Worm (Caenorhabditis elegans) whole organism, early embryonic: ENCODE results near the gene alh-13.

Experiments used
- B0310.2 ChIP-seq: sonication (generic microtip); optimal IDR thresholded peaks from 2 replicates; lab custom pipeline; 2016; ENCODE audit warnings: mild to moderate bottlenecking, missing genetic modification characterization, missing compliant biosample characterization
- F13C5.2 ChIP-seq: sonication (generic microtip); optimal IDR thresholded peaks from 2 replicates; lab custom pipeline; 2017; ENCODE audit warnings: mild to moderate bottlenecking, missing genetic modification characterization, inconsistent platforms, missing compliant biosample characterization
- aly-1 ChIP-seq: sonication (generic microtip); optimal IDR thresholded peaks from 2 replicates; lab custom pipeline; 2016; ENCODE audit warnings: missing genetic modification characterization, missing compliant biosample characterization
- ama-1 ChIP-seq: fragments of 150-350 bp; optimal IDR thresholded peaks from 2 replicates; lab custom pipeline; 2014
- ceh-13 ChIP-seq: fragments of 200-800 bp; sonication (Bioruptor generic); optimal IDR thresholded peaks from 2 replicates; lab custom pipeline; 2018; ENCODE audit warnings: mild to moderate bottlenecking, missing genetic modification characterization, missing compliant biosample characterization
- ceh-36 ChIP-seq: sonication (generic microtip); optimal IDR thresholded peaks from 2 replicates; lab custom pipeline; 2016; ENCODE audit warnings: missing genetic modification characterization, inconsistent platforms, missing compliant biosample characterization
- ets-7 ChIP-seq: sonication (generic microtip); optimal IDR thresholded peaks from 2 replicates; lab custom pipeline; 2016; ENCODE audit warnings: missing genotype, missing genetic modification characterization, missing compliant biosample characterization
- flt-1 ChIP-seq: fragments of 200-800 bp; sonication (Bioruptor generic); IDR thresholded peaks from 2 replicates; pipeline ENCODE4 v1.3.6; 2022; ENCODE audit warnings: missing genetic modification characterization, missing compliant biosample characterization
- hmbx-1 ChIP-seq: sonication (generic microtip); optimal IDR thresholded peaks from 2 replicates; lab custom pipeline; 2016; ENCODE audit warnings: mild to moderate bottlenecking, missing genetic modification characterization, missing compliant biosample characterization
- hmg-4 ChIP-seq: fragments of 200-800 bp; sonication (Bioruptor generic); optimal IDR thresholded peaks from 2 replicates; lab custom pipeline; 2018; ENCODE audit warnings: mild to moderate bottlenecking, missing genetic modification characterization, missing compliant biosample characterization
- hnd-1 ChIP-seq: sonication (generic microtip); optimal IDR thresholded peaks from 2 replicates; lab custom pipeline; 2016; ENCODE audit warnings: missing genetic modification characterization, missing compliant biosample characterization
- pes-1 ChIP-seq: fragments of 200-800 bp; sonication (Bioruptor generic); IDR thresholded peaks from 2 replicates; pipeline ENCODE4 v1.3.6; 2022; ENCODE audit warnings: missing genetic modification reagents, missing genetic modification characterization, missing compliant biosample characterization
- scrt-1 ChIP-seq: fragments of 200-800 bp; sonication (Bioruptor generic); IDR thresholded peaks from 2 replicates; pipeline ENCODE4 v1.3.6; 2022; ENCODE audit warnings: missing genetic modification characterization, missing compliant biosample characterization
- sea-1 ChIP-seq: fragments of 200-800 bp; sonication (Bioruptor generic); conservative IDR thresholded peaks from 2 replicates; pipeline ENCODE4 v1.3.6; 2022; ENCODE audit warnings: missing genetic modification characterization, missing compliant biosample characterization
- tbx-11 ChIP-seq: fragments of 200-800 bp; sonication (Bioruptor generic); IDR thresholded peaks from 2 replicates; pipeline ENCODE4 v1.3.6; 2022; ENCODE audit warnings: missing genetic modification characterization, missing compliant biosample characterization
- tbx-37 ChIP-seq: fragments of 200-800 bp; sonication (Bioruptor generic); conservative IDR thresholded peaks from 2 replicates; pipeline ENCODE4 v1.3.6; 2022; ENCODE audit warnings: missing genetic modification reagents, missing genetic modification characterization, missing compliant biosample characterization
- tra-4 ChIP-seq: sonication (generic microtip); optimal IDR thresholded peaks from 2 replicates; lab custom pipeline; 2017; ENCODE audit warnings: missing genetic modification characterization, missing compliant biosample characterization

The alh-13 gene

DNA sequence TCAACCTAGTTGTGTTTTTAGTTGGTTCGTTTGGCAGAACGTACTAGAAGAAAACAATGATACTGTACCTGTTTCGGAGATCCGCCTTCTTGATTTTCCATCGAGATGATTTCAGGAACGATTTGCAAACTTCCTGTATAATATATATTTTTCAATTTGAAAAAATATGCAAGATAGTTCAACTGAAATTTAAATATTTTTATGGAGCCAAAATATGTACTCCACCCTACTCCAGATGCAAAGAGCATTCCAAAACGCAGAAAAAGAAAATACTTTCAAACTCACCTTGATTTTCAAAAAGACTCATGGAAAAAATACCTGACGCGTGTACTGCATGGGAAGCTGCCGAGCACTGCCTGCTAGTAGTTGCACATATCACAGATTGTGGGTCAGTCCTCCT, 31.3 kb downstream of the alh-13 start, which contains the start of gene gei-3:
Gene gei-3 (minus strand): TSS at position 101 of the 400 bp plus-strand sequence.
- TF ChIP-seq flt-1: no peak
- TF ChIP-seq pes-1 (GFP tag; lab: Robert Waterston, UW): no peak
- TF ChIP-seq hmg-4: no peak
- TF ChIP-seq F13C5.2 (tag; lab: Kevin White, UChicago): no peak
- no peak for TF ChIP-seq hnd-1 (tag; lab: Kevin White, UChicago)
- no peak for TF ChIP-seq ceh-36 (tag; lab: Kevin White, UChicago)
- TF ChIP-seq tra-4 (tag; lab: Kevin White, UChicago): no peak
- TF ChIP-seq ceh-13 (GFP tag; lab: Kevin White, UChicago): no peak
- no peak for TF ChIP-seq scrt-1 (GFP tag; lab: Robert Waterston, UW)
- TF ChIP-seq ama-1 (lab: Kevin White, UChicago): no peak
- no peak for TF ChIP-seq B0310.2 (tag; lab: Kevin White, UChicago)
- TF ChIP-seq aly-1 (tag; lab: Kevin White, UChicago): no peak
- TF ChIP-seq sea-1: no peak
- no peak for TF ChIP-seq tbx-37 (GFP tag; lab: Robert Waterston, UW)
- no peak for TF ChIP-seq hmbx-1 (tag; lab: Kevin White, UChicago)
- no peak for TF ChIP-seq ets-7 (tag; lab: Kevin White, UChicago)
- no peak for TF ChIP-seq tbx-11 (GFP tag; lab: Robert Waterston, UW)

- no peak for TF ChIP-seq ceh-13 (GFP tag; lab: Kevin White, UChicago)
- TF ChIP-seq aly-1 (tag; lab: Kevin White, UChicago): no peak
- TF ChIP-seq ceh-36 (tag; lab: Kevin White, UChicago): no peak
- TF ChIP-seq ets-7 (tag; lab: Kevin White, UChicago): no peak
These were observed 33.2 kb downstream of the alh-13 start for ce11 chrX:12815367-12815766.

DNA sequence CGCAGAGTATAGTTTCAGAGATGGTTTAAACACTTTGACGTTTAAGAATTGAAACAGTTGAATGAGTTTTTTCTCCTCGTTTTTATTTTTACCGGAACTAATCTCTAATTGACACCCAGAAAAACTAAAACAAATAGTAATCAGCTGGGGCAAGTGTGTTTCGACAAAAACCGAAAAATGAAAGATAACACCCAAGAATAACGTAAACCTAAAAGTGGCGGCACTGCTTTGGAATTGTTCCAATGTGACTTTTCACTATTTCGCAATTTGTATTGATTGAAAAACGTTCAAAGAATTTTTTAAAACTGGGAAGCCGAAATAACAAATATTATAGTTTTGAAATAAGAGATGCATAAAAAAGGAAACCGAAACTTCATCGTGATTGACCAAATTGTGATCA, 36.6 kb downstream of the alh-13 start:
- no peak for TF ChIP-seq B0310.2 (tag; lab: Kevin White, UChicago)
- no peak for TF ChIP-seq ceh-13 (GFP tag; lab: Kevin White, UChicago)
- no peak for TF ChIP-seq tbx-11 (GFP tag; lab: Robert Waterston, UW)
- TF ChIP-seq ets-7 (tag; lab: Kevin White, UChicago): no peak
- no peak for TF ChIP-seq pes-1 (GFP tag; lab: Robert Waterston, UW)
- TF ChIP-seq tra-4 (tag; lab: Kevin White, UChicago): no peak
- TF ChIP-seq F13C5.2 (tag; lab: Kevin White, UChicago): no peak
- TF ChIP-seq ama-1 (lab: Kevin White, UChicago): no peak
- no peak for TF ChIP-seq tbx-37 (GFP tag; lab: Robert Waterston, UW)
- no peak for TF ChIP-seq aly-1 (tag; lab: Kevin White, UChicago)
- no peak for TF ChIP-seq flt-1

- TF ChIP-seq tbx-37 (GFP tag; lab: Robert Waterston, UW) (no peak), scrt-1 (GFP tag; lab: Robert Waterston, UW) (no peak), flt-1 (no peak), hmbx-1 (tag; lab: Kevin White, UChicago) (no peak), hmg-4 (no peak)
These were observed 37.3 kb downstream of the alh-13 start for ce11 chrX:12819512-12819911.

- no peak for TF ChIP-seq flt-1
- TF ChIP-seq hmbx-1 (tag; lab: Kevin White, UChicago): no peak
- no peak for TF ChIP-seq ama-1 (lab: Kevin White, UChicago)
- TF ChIP-seq sea-1: no peak
- TF ChIP-seq aly-1 (tag; lab: Kevin White, UChicago): no peak
- TF ChIP-seq hmg-4: no peak
- TF ChIP-seq tra-4 (tag; lab: Kevin White, UChicago): no peak
- no peak for TF ChIP-seq ceh-36 (tag; lab: Kevin White, UChicago)
- TF ChIP-seq tbx-11 (GFP tag; lab: Robert Waterston, UW): no peak
- no peak for TF ChIP-seq F13C5.2 (tag; lab: Kevin White, UChicago)
- no peak for TF ChIP-seq pes-1 (GFP tag; lab: Robert Waterston, UW)
- TF ChIP-seq scrt-1 (GFP tag; lab: Robert Waterston, UW): no peak
These were observed 43.0 kb downstream of the alh-13 start for ce11 chrX:12825174-12825573.

ce11 chrX:12826782-12827181, 44.6 kb downstream of the alh-13 start:
- TF ChIP-seq tbx-37 (GFP tag; lab: Robert Waterston, UW) (no peak), ets-7 (tag; lab: Kevin White, UChicago) (no peak), ceh-13 (GFP tag; lab: Kevin White, UChicago) (no peak), ceh-36 (tag; lab: Kevin White, UChicago) (no peak), tra-4 (tag; lab: Kevin White, UChicago) (no peak), hnd-1 (tag; lab: Kevin White, UChicago) (no peak), pes-1 (GFP tag; lab: Robert Waterston, UW) (no peak), tbx-11 (GFP tag; lab: Robert Waterston, UW) (no peak), scrt-1 (GFP tag; lab: Robert Waterston, UW) (no peak), flt-1 (no peak), hmg-4 (no peak), hmbx-1 (tag; lab: Kevin White, UChicago) (no peak)

DNA sequence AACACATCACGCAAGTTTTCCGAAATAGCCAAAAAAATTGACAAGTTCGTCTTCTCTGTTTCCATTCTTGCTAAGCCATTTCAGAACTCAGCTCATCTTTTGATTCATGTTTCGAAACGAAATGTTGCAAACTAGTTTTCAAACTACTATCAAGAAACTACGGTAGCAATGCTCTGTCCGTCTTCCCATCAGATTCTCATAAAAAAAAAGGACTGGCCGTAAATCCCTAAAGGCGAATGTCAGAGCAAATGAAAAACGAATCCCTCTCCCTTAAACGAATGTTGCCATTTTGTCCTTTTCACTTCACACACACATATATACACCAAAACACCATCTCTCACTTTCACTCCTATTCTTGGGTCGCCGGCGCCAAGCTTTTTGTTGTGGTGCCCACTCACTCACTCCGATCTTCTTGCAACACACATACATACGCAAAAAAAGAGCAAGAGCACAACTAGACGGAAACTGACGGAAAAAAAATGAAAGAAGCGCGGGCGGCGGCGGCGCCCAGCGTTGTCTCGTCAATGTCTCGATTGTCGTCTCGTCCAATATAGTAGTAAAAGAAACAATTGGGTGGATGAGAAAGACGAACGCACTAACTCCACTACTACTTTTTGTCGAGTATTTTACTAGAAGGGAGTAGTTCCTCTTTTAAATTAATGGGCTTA, 45.7 kb downstream of the alh-13 start:
- TF ChIP-seq hmbx-1 (tag; lab: Kevin White, UChicago): no peak
- TF ChIP-seq hmg-4: no peak
- TF ChIP-seq F13C5.2 (tag; lab: Kevin White, UChicago): no peak
- no peak for TF ChIP-seq tbx-11 (GFP tag; lab: Robert Waterston, UW)
- TF ChIP-seq tra-4 (tag; lab: Kevin White, UChicago): no peak
- no peak for TF ChIP-seq ceh-13 (GFP tag; lab: Kevin White, UChicago)
- no peak for TF ChIP-seq tbx-37 (GFP tag; lab: Robert Waterston, UW)
- TF ChIP-seq B0310.2 (tag; lab: Kevin White, UChicago): no peak
- TF ChIP-seq ceh-36 (tag; lab: Kevin White, UChicago): no peak
- no peak for TF ChIP-seq flt-1
- no peak for TF ChIP-seq pes-1 (GFP tag; lab: Robert Waterston, UW)
- TF ChIP-seq ets-7 (tag; lab: Kevin White, UChicago): no peak
- TF ChIP-seq scrt-1 (GFP tag; lab: Robert Waterston, UW): no peak
- TF ChIP-seq aly-1 (tag; lab: Kevin White, UChicago): no peak
- no peak for TF ChIP-seq ama-1 (lab: Kevin White, UChicago)
- no peak for TF ChIP-seq sea-1
- no peak for TF ChIP-seq hnd-1 (tag; lab: Kevin White, UChicago)
